Worm (Caenorhabditis elegans) whole organism, young adult: ENCODE data around the gene irld-21.
A peak's percentile ranks its signal among the peaks of the same experiment; 100 is the strongest.

Source experiments
- B0336.3 ChIP-seq: fragments of 200-800 bp; sonication (Bioruptor generic); IDR thresholded peaks from 2 replicates; pipeline ENCODE4 v1.3.6; 2022; ENCODE audit warnings: missing genetic modification characterization, missing compliant biosample characterization
- F10E7.11 ChIP-seq: sonication (generic microtip); optimal IDR thresholded peaks from 2 replicates; lab custom pipeline; 2017; ENCODE audit warnings: mild to moderate bottlenecking, missing genetic modification characterization, moderate library complexity, missing compliant biosample characterization
- F37B4.10 ChIP-seq: fragments of 200-800 bp; sonication (Bioruptor generic); IDR thresholded peaks from 2 replicates; pipeline ENCODE4 v1.3.6; 2022; ENCODE audit warnings: missing genetic modification characterization, missing compliant biosample characterization
- F39B2.1 ChIP-seq: fragments of 200-800 bp; sonication (Bioruptor generic); IDR thresholded peaks from 2 replicates; pipeline ENCODE4 v1.3.6; 2022; ENCODE audit warnings: missing genetic modification reagents, missing genetic modification characterization, missing compliant biosample characterization
- F52B5.7 ChIP-seq: sonication (generic microtip); optimal IDR thresholded peaks from 2 replicates; lab custom pipeline; 2016; ENCODE audit warnings: mild to moderate bottlenecking, missing genetic modification characterization, missing compliant biosample characterization
- F57C9.4 ChIP-seq: sonication (generic microtip); optimal IDR thresholded peaks from 2 replicates; lab custom pipeline; 2017; ENCODE audit warnings: mild to moderate bottlenecking, missing genetic modification characterization, missing compliant biosample characterization
- K11D2.4 ChIP-seq: fragments of 200-800 bp; sonication (Bioruptor generic); IDR thresholded peaks from 2 replicates; pipeline ENCODE4 v1.3.6; 2022; ENCODE audit warnings: missing genetic modification reagents, missing genetic modification characterization, missing compliant biosample characterization
- K12H6.12 ChIP-seq: fragments of 200-800 bp; sonication (Bioruptor generic); optimal IDR thresholded peaks from 2 replicates; lab custom pipeline; 2018; ENCODE audit warnings: mild to moderate bottlenecking, missing genetic modification characterization, missing compliant biosample characterization
- Y53G8AR.9 ChIP-seq: fragments of 200-800 bp; sonication (Bioruptor generic); conservative IDR thresholded peaks from 2 replicates; pipeline ENCODE4 v1.3.6; 2022; ENCODE audit warnings: missing genetic modification reagents, missing genetic modification characterization, missing compliant biosample characterization
- Y95B8A.8 ChIP-seq: fragments of 200-800 bp; sonication (Bioruptor generic); IDR thresholded peaks from 2 replicates; pipeline ENCODE4 v1.3.6; 2022; ENCODE audit warnings: missing genetic modification reagents, missing genetic modification characterization, missing compliant biosample characterization
- aptf-3 ChIP-seq: fragments of 200-800 bp; sonication (Bioruptor generic); IDR thresholded peaks from 2 replicates; pipeline ENCODE4 v1.3.6; 2022; ENCODE audit warnings: missing genetic modification characterization, missing compliant biosample characterization
- athp-1 ChIP-seq: sonication (generic microtip); optimal IDR thresholded peaks from 2 replicates; lab custom pipeline; 2017; ENCODE audit warnings: mild to moderate bottlenecking, missing genetic modification characterization, missing compliant biosample characterization
- attf-3 ChIP-seq: fragments of 200-800 bp; sonication (Bioruptor generic); conservative IDR thresholded peaks from 2 replicates; pipeline ENCODE4 v1.3.6; 2022; ENCODE audit warnings: missing genetic modification reagents, missing genetic modification characterization, missing compliant biosample characterization
- bed-2 ChIP-seq: fragments of 200-800 bp; sonication (Bioruptor generic); IDR thresholded peaks from 2 replicates; pipeline ENCODE4 v1.3.6; 2022; ENCODE audit warnings: missing genetic modification reagents, missing genetic modification characterization, missing compliant biosample characterization
- ceh-27 ChIP-seq: fragments of 200-800 bp; sonication (Bioruptor generic); optimal IDR thresholded peaks from 2 replicates; lab custom pipeline; 2018; ENCODE audit warnings: mild to moderate bottlenecking, missing genetic modification characterization, moderate library complexity, missing compliant biosample characterization
- ceh-58 ChIP-seq: fragments of 200-800 bp; sonication (Bioruptor generic); IDR thresholded peaks from 2 replicates; pipeline ENCODE4 v1.3.6; 2022; ENCODE audit warnings: missing genetic modification characterization, missing compliant biosample characterization
- ceh-91 ChIP-seq: fragments of 200-800 bp; sonication (Bioruptor generic); IDR thresholded peaks from 2 replicates; pipeline ENCODE4 v1.3.6; 2022; ENCODE audit warnings: missing genetic modification reagents, missing genetic modification characterization, missing compliant biosample characterization
- die-1 ChIP-seq: sonication (generic microtip); optimal IDR thresholded peaks from 2 replicates; lab custom pipeline; 2016; ENCODE audit warnings: missing genotype, mild to moderate bottlenecking, missing genetic modification characterization, missing compliant biosample characterization
- ekl-4 ChIP-seq: fragments of 200-800 bp; sonication (Bioruptor generic); IDR thresholded peaks from 2 replicates; pipeline ENCODE4 v1.3.6; 2022; ENCODE audit warnings: missing genetic modification reagents, missing genetic modification characterization, missing compliant biosample characterization
- ets-4 ChIP-seq: fragments of 200-800 bp; sonication (Bioruptor generic); optimal IDR thresholded peaks from 2 replicates; lab custom pipeline; 2018; ENCODE audit warnings: mild to moderate bottlenecking, missing genetic modification characterization, missing compliant biosample characterization
- fkh-3 ChIP-seq: sonication (generic microtip); optimal IDR thresholded peaks from 2 replicates; lab custom pipeline; 2016; ENCODE audit warnings: mild to moderate bottlenecking, missing genetic modification characterization, missing compliant biosample characterization
- hsf-1 ChIP-seq: fragments of 200-800 bp; sonication (Bioruptor generic); IDR thresholded peaks from 2 replicates; pipeline ENCODE4 v1.3.6; 2022; ENCODE audit warnings: missing genetic modification reagents, missing genetic modification characterization, missing compliant biosample characterization
- lag-1 ChIP-seq: fragments of 200-800 bp; sonication (Bioruptor generic); IDR thresholded peaks from 2 replicates; pipeline ENCODE4 v1.3.6; 2022; ENCODE audit warnings: missing genetic modification reagents, missing genetic modification characterization, missing compliant biosample characterization
- lsl-1 ChIP-seq: fragments of 200-800 bp; sonication (Bioruptor generic); optimal IDR thresholded peaks from 2 replicates; lab custom pipeline; 2018; ENCODE audit warnings: mild to moderate bottlenecking, missing genetic modification characterization, moderate library complexity, missing compliant biosample characterization
- lsy-27 ChIP-seq: sonication (generic microtip); optimal IDR thresholded peaks from 2 replicates; lab custom pipeline; 2017; ENCODE audit warnings: missing genetic modification characterization, mild to moderate bottlenecking, missing compliant biosample characterization, antibody characterized with exemption, missing genotype, borderline replicate concordance; ENCODE audit not compliant: insufficient read depth
- madf-3 ChIP-seq: fragments of 200-800 bp; sonication (Bioruptor generic); IDR thresholded peaks from 2 replicates; pipeline ENCODE4 v1.3.6; 2022; ENCODE audit warnings: missing genetic modification reagents, missing genetic modification characterization, missing compliant biosample characterization
- madf-6 ChIP-seq: fragments of 200-800 bp; sonication (Bioruptor generic); IDR thresholded peaks from 2 replicates; pipeline ENCODE4 v1.3.6; 2022; ENCODE audit warnings: missing genetic modification reagents, missing genetic modification characterization, missing compliant biosample characterization
- mcd-1 ChIP-seq: fragments of 200-800 bp; sonication (Bioruptor generic); IDR thresholded peaks from 2 replicates; pipeline ENCODE4 v1.3.6; 2022; ENCODE audit warnings: missing genetic modification reagents, missing genetic modification characterization, missing compliant biosample characterization
- nfya-1 ChIP-seq: sonication (generic microtip); optimal IDR thresholded peaks from 2 replicates; lab custom pipeline; 2017; ENCODE audit warnings: antibody characterized with exemption, missing compliant biosample characterization, missing genetic modification characterization, borderline replicate concordance; ENCODE audit not compliant: insufficient read depth
- nhr-120 ChIP-seq: fragments of 200-800 bp; sonication (Bioruptor generic); IDR thresholded peaks from 2 replicates; pipeline ENCODE4 v1.3.6; 2022; ENCODE audit warnings: missing genetic modification characterization, missing compliant biosample characterization
- nhr-90 ChIP-seq: sonication (generic microtip); optimal IDR thresholded peaks from 2 replicates; lab custom pipeline; 2016; ENCODE audit warnings: missing genotype, mild to moderate bottlenecking, missing genetic modification characterization, missing compliant biosample characterization
- pbrm-1 ChIP-seq: fragments of 200-800 bp; sonication (Bioruptor generic); IDR thresholded peaks from 2 replicates; pipeline ENCODE4 v1.3.6; 2022; ENCODE audit warnings: missing genetic modification reagents, missing genetic modification characterization, missing compliant biosample characterization
- snpc-1.1 ChIP-seq: sonication (generic microtip); optimal IDR thresholded peaks from 2 replicates; lab custom pipeline; 2017; ENCODE audit warnings: missing genetic modification characterization, mild to moderate bottlenecking, missing compliant biosample characterization, antibody characterized with exemption, moderate library complexity, missing genotype, missing genetic modification reagents; ENCODE audit not compliant: insufficient read depth
- snpc-3.4 ChIP-seq: sonication (generic microtip); optimal IDR thresholded peaks from 2 replicates; lab custom pipeline; 2017; ENCODE audit warnings: missing genetic modification characterization, mild to moderate bottlenecking, missing compliant biosample characterization, antibody characterized with exemption, moderate library complexity, missing genotype, missing genetic modification reagents
- snpc-4 ChIP-seq, 5 experiments: fragments of 150-350 bp in 1 of 5; sonication (generic microtip) in 4 of 5; optimal IDR thresholded peaks; 2 replicates each; lab custom pipeline; 2014 to 2018; ENCODE audit warnings: missing genetic modification characterization in 5 of 5, missing biosample characterization in 3 of 5, antibody characterized with exemption in 2 of 5, mild to moderate bottlenecking in 2 of 5, missing compliant biosample characterization in 2 of 5, missing genotype in 2 of 5, moderate library complexity in 2 of 5, missing genetic modification reagents in 1 of 5
- somi-1 ChIP-seq: fragments of 200-800 bp; sonication (Bioruptor generic); optimal IDR thresholded peaks from 2 replicates; lab custom pipeline; 2018; ENCODE audit warnings: mild to moderate bottlenecking, missing genetic modification characterization, missing compliant biosample characterization
- unc-130 ChIP-seq: sonication (generic microtip); optimal IDR thresholded peaks from 2 replicates; lab custom pipeline; 2016; ENCODE audit warnings: missing genetic modification reagents, missing genetic modification characterization, missing compliant biosample characterization
- unc-62 ChIP-seq: fragments of 150-350 bp; optimal IDR thresholded peaks from 2 replicates; lab custom pipeline; 2014; ENCODE audit warnings: missing biosample characterization, missing genetic modification reagents, missing genetic modification characterization
- zfh-2 ChIP-seq: fragments of 200-800 bp; sonication (Bioruptor generic); conservative IDR thresholded peaks from 2 replicates; pipeline ENCODE4 v1.3.6; 2022; ENCODE audit warnings: missing genetic modification reagents, missing genetic modification characterization, missing compliant biosample characterization
- zim-3 ChIP-seq: sonication (generic microtip); optimal IDR thresholded peaks from 2 replicates; lab custom pipeline; 2017; ENCODE audit warnings: mild to moderate bottlenecking, missing genetic modification characterization, moderate library complexity, missing compliant biosample characterization
- ztf-3 ChIP-seq: fragments of 200-800 bp; sonication (Bioruptor generic); optimal IDR thresholded peaks from 2 replicates; lab custom pipeline; 2018; ENCODE audit warnings: mild to moderate bottlenecking, missing genetic modification characterization, missing compliant biosample characterization

irld-21 gene

ce11 chrIV:10116765-10117164, 5.3 kb downstream of the irld-21 start:
- TF ChIP-seq athp-1, result no peak
- peak; percentile 19 for TF ChIP-seq snpc-3.4 (tag; lab: Kevin White, UChicago)
- TF ChIP-seq lsy-27, result no peak
- no peak for TF ChIP-seq somi-1 (GFP tag; lab: Kevin White, UChicago)
- peak; percentile 17 for TF ChIP-seq lsl-1 (GFP tag; lab: Kevin White, UChicago)
- no peak for TF ChIP-seq fkh-3 (tag; lab: Kevin White, UChicago)
- TF ChIP-seq unc-62, result no peak
- TF ChIP-seq snpc-4 (GFP tag; optimal IDR thresholded peaks at IDR 0.05; lab: Kevin White, UChicago), result peak; percentile 72
- peak; percentile 53 to 91 (median 68) for TF ChIP-seq snpc-4 (tag; optimal IDR thresholded peaks at IDR 0.05; lab: Kevin White, UChicago)
- TF ChIP-seq madf-6 (GFP tag; lab: Robert Waterston, UW), result 0 out of 2 replicates have a peak, but pooled peaks have one; percentile 17
- no peak for TF ChIP-seq F39B2.1 (GFP tag; lab: Robert Waterston, UW)
- no peak for TF ChIP-seq K12H6.12 (tag; lab: Kevin White, UChicago)
- TF ChIP-seq ceh-27 (GFP tag; lab: Kevin White, UChicago), result no peak
- peak; percentile 85 for TF ChIP-seq snpc-1.1
- TF ChIP-seq, all 124 proteins: peak for 5

DNA sequence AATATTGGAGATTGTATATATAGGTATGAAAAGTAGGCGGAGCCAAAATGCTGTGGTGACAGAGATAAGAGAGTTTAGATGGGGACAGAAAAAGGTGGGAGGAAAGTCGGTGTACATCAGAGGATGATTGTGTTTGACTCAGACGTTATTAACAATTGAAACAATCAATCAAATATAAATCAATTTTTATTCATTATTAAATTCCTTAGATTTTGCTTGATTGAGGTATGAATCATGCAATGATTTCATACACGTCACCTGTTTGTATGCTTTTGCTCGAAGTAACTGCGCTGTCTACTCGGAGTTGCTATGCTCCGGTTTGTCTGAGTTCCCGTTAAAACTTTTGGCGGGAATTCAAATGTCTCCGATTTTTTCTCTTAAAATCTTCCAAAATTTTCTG, 7.0 kb downstream of the irld-21 start, which contains the start of gene C04G2.10:
C04G2.10 (plus strand) TSS at position 301 of the 400 bp plus-strand sequence.
- TF ChIP-seq mcd-1 (GFP tag; lab: Robert Waterston, UW) (no peak), nhr-120 (GFP tag; lab: Robert Waterston, UW) (no peak), madf-3 (no peak), lag-1 (GFP tag; lab: Robert Waterston, UW) (no peak), B0336.3 (GFP tag; lab: Robert Waterston, UW) (no peak), K11D2.4 (GFP tag; lab: Robert Waterston, UW) (no peak), F37B4.10 (GFP tag; lab: Robert Waterston, UW) (no peak), snpc-4 (GFP tag; optimal IDR thresholded peaks at IDR 0.05; lab: Kevin White, UChicago) (no peak), snpc-4 (tag; optimal IDR thresholded peaks at IDR 0.05; lab: Kevin White, UChicago) (no peak), zim-3 (tag; lab: Kevin White, UChicago) (no peak), ets-4 (no peak), pbrm-1 (GFP tag; lab: Robert Waterston, UW) (no peak), unc-130 (GFP tag; lab: Kevin White, UChicago) (no peak), F39B2.1 (GFP tag; lab: Robert Waterston, UW) (no peak), ceh-27 (GFP tag; lab: Kevin White, UChicago) (no peak), zfh-2 (GFP tag; lab: Robert Waterston, UW) (no peak), die-1 (no peak)

DNA sequence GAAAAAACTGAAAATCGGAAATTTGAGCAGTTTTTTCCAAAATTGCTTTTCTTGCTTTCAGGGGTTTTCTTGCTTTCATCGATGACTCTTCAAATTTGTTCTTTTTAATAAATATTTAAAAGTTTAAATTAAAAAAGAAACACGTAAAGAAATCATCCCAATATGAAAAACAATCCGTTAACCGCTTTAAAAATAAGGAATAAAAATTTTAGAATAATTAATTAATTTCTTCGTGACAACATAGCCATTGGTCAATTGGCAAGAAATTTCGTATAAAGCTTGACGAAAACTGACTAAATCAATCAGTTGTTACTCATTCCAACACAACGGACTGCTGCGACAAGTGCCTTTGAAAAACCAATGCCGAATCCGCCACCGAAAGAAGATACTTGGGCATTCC, 9.5 kb downstream of the irld-21 start, which contains the start of gene nsph-3.2:
nsph-3.2 (plus strand) TSS at position 301 of the 400 bp plus-strand sequence.
- no peak for TF ChIP-seq ceh-91 (GFP tag; lab: Robert Waterston, UW)
- no peak for TF ChIP-seq bed-2 (GFP tag; lab: Robert Waterston, UW)
- TF ChIP-seq nfya-1, result no peak
- no peak for TF ChIP-seq ekl-4 (GFP tag; lab: Robert Waterston, UW)
- no peak for TF ChIP-seq ztf-3
- no peak for TF ChIP-seq zim-3 (tag; lab: Kevin White, UChicago)
- TF ChIP-seq lsy-27, result no peak
- no peak for TF ChIP-seq aptf-3
- TF ChIP-seq somi-1 (GFP tag; lab: Kevin White, UChicago), result no peak
- no peak for TF ChIP-seq F52B5.7 (tag; lab: Kevin White, UChicago)
- no peak for TF ChIP-seq Y95B8A.8 (GFP tag; lab: Robert Waterston, UW)
- no peak for TF ChIP-seq K12H6.12 (tag; lab: Kevin White, UChicago)
- no peak for TF ChIP-seq attf-3
- TF ChIP-seq Y53G8AR.9 (GFP tag; lab: Robert Waterston, UW), result no peak
- no peak for TF ChIP-seq F57C9.4 (tag; lab: Kevin White, UChicago)
- TF ChIP-seq ceh-58 (GFP tag; lab: Robert Waterston, UW), result no peak
- no peak for TF ChIP-seq F10E7.11 (tag; lab: Kevin White, UChicago)
- no peak for TF ChIP-seq hsf-1
- no peak for TF ChIP-seq nhr-90 (tag; lab: Kevin White, UChicago)
